Worm (Caenorhabditis elegans): ENCODE results near the gene T19D12.2.

T19D12.2 gene

DNA sequence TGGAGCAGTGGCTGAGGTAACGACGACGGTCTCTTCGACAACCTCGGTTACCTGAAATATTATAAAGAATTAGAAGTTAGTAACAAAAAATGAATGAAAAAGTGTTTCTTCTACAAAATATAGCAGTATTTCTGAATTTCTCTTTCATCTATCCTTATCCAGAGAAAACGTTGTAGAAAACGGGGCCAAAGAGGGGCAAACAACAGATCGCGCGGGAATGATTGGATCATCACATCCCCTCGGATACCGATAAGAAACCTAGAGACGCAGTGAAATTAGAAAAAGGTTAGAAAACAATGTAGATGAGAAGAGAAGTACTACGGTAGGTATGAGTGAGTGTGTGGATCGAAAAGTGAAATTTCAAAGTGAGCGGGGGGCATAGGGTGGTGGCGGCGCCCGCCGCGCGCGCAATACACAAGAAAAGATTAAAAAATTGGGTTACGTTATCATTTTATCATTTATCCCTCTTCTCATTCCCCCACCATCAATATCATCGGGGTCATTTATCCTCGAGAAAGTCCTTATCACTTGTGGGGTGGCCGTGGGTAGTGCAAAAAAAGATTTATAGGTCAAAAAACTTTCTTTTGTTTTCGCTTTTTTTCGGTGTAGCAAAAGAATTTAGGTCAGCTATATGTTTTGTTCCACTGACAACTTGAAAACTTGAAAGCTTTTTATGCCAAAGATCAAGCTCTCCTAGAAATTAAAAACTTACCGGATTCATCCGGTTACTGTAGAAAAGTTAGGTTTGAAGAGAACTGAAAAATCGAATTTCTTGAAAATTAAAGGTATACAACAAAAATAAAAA is 51.2 kb downstream of the T19D12.2 start, which contains the start of the genes dpy-10 and T14B4.19:
Gene dpy-10, minus strand, starts transcription at position 51 of the 805 bp plus-strand sequence.
Gene T14B4.19, minus strand, starts transcription at position 755 of the 805 bp plus-strand sequence.
- TF ChIP-seq aha-1 (tag) (peak; percentile 3), ztf-7 (tag; optimal IDR thresholded peaks at IDR 0.05) (no peak), pqm-1 (tag; optimal IDR thresholded peaks at IDR 0.05) (no peak), fos-1 (tag; optimal IDR thresholded peaks at IDR 0.05) (no peak), Y48G9A.11 (GFP tag; IDR thresholded peaks at IDR 0.05) (no peak), nhr-28 (tag; optimal IDR thresholded peaks at IDR 0.05) (peak; percentile 44), hlh-11 (tag; optimal IDR thresholded peaks at IDR 0.05) (peak; percentile 61), Y5F2A.4 (GFP tag; optimal IDR thresholded peaks at IDR 0.05) (no peak), hlh-30 (tag; optimal IDR thresholded peaks at IDR 0.05; ENCODE audit: insufficient read depth) (peak; percentile 41), ceh-28 (tag; optimal IDR thresholded peaks at IDR 0.05) (no peak), php-3 (GFP tag; IDR thresholded peaks at IDR 0.05) (no peak), Y75B8A.6 (GFP tag; IDR thresholded peaks at IDR 0.05) (no peak), lim-7 (GFP tag; IDR thresholded peaks at IDR 0.05) (no peak), zag-1 (tag; optimal IDR thresholded peaks at IDR 0.05) (no peak), R02D3.7 (tag; optimal IDR thresholded peaks at IDR 0.05) (no peak), lsy-2 (tag; optimal IDR thresholded peaks at IDR 0.05) (peak in 1 of 2 experiments; percentile 37), ZK337.2 (GFP tag; IDR thresholded peaks at IDR 0.05) (no peak), mdl-1 (tag; optimal IDR thresholded peaks at IDR 0.05) (peak in 1 of 2 experiments; percentile 27), lin-13 (GFP tag; optimal IDR thresholded peaks at IDR 0.05) (no peak), dmd-6 (GFP tag; IDR thresholded peaks at IDR 0.05) (no peak), nhr-11 (tag; optimal IDR thresholded peaks at IDR 0.05) (no peak), mxl-3 (GFP tag; optimal IDR thresholded peaks at IDR 0.05) (peak; percentile 73), skn-1 (tag; optimal IDR thresholded peaks at IDR 0.05) (no peak), rbr-2 (tag; optimal IDR thresholded peaks at IDR 0.05) (no peak), zfp-2 (tag; optimal IDR thresholded peaks at IDR 0.05) (no peak), nhr-111 (GFP tag; optimal IDR thresholded peaks at IDR 0.05) (no peak), F26F4.8 (GFP tag; conservative IDR thresholded peaks at IDR 0.05) (no peak), hif-1 (tag; optimal IDR thresholded peaks at IDR 0.05) (no peak), madf-5 (GFP tag; IDR thresholded peaks at IDR 0.05) (no peak), nhr-6 (tag; optimal IDR thresholded peaks at IDR 0.05) (no peak)

DNA sequence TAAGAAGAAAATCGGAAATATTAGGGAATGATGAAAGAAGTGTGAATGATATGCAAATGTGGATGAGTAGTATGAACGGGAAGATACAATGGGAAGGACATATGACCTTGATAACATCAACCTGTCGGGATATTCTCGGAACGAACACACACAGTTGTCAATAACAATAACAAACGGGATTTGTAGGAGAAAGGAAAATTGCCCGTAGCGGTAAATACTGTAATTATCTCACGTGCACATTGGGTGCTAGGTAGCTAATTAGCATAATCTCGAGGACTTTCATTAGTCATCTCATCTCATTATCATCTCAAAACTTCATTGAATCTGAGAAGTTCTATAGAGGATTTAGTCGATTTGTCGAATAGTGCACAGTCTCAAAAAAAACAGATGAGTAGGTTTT is 51.9 kb downstream of the T19D12.2 start:
- peak; percentile 45 for TF ChIP-seq aha-1 (tag)
- no peak for TF ChIP-seq ces-1 (GFP tag; optimal IDR thresholded peaks at IDR 0.05)

DNA sequence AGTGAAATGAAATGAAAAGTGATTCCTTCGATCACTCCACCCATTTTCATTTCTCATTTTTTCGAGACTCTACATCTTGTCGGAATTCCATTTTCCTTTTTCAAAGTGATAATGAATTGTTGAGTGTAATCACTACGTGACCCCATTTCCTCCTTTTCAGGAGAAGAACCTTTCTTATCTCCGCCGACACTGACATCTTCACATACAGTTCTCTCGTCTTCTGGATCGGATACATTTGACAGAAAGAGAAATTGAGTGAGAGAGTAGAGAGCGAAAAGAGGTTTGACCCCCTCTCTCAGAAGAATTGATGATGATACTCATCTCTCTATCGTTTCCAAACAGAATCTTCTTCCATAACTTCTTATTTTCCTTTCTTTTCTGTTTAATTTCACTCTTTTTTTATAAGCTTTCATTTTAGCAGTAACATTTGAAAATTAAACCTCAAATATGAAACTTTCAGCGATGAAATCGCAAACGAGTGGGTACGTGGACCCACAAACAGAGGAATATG is 52.8 kb downstream of the T19D12.2 start, which contains the start of gene dpy-2:
Gene dpy-2, plus strand, starts transcription at position 461 of the 511 bp plus-strand sequence.
- TF ChIP-seq unc-62 (GFP tag; optimal IDR thresholded peaks at IDR 0.05 in 1 of 2) (peak in 1 of 2 experiments; percentile 61), unc-62 (tag; optimal IDR thresholded peaks at IDR 0.05) (no peak), aha-1 (tag) (peak; percentile 42), unc-130 (GFP tag; optimal IDR thresholded peaks at IDR 0.05) (no peak), nhr-28 (tag; optimal IDR thresholded peaks at IDR 0.05) (peak; percentile 13), Y48G9A.11 (GFP tag; IDR thresholded peaks at IDR 0.05) (no peak)
